Fruit fly (Drosophila melanogaster) whole organism, embryonic: ENCODE measurements around the gene Doa.

Experiments
- Atf6 ChIP-seq: fragments of 200-800 bp; sonication (Bioruptor generic); IDR thresholded peaks from 2 replicates; pipeline ENCODE4 v1.3.6; 2022; ENCODE audit warnings: missing biosample characterization, missing genetic modification characterization
- CG10543 ChIP-seq: fragments of 200-800 bp; sonication (Bioruptor generic); optimal IDR thresholded peaks from 3 replicates; lab custom pipeline; 2017; ENCODE audit warnings: missing biosample characterization, mild to moderate bottlenecking, missing genetic modification characterization, moderate library complexity
- CG10565 ChIP-seq: fragments of 200-800 bp; sonication (Bioruptor generic); optimal IDR thresholded peaks from 3 replicates; lab custom pipeline; 2016; ENCODE audit warnings: missing biosample characterization, mild to moderate bottlenecking, missing genetic modification characterization
- CG10979 ChIP-seq: fragments of 200-800 bp; sonication (Bioruptor generic); optimal IDR thresholded peaks from 2 replicates; lab custom pipeline; 2018; ENCODE audit warnings: missing biosample characterization, mild to moderate bottlenecking, missing genetic modification characterization, moderate library complexity
- CG11247 ChIP-seq: fragments of 200-800 bp; sonication (Bioruptor generic); IDR thresholded peaks from 2 replicates; pipeline ENCODE4 v1.3.6; 2022; ENCODE audit warnings: missing biosample characterization, missing genetic modification characterization
- CG11696 ChIP-seq: fragments of 200-800 bp; sonication (Bioruptor generic); IDR thresholded peaks from 2 replicates; pipeline ENCODE4 v1.3.6; 2022; ENCODE audit warnings: missing biosample characterization, missing genetic modification characterization
- CG12155 ChIP-seq: fragments of 200-800 bp; sonication (Bioruptor generic); optimal IDR thresholded peaks from 3 replicates; lab custom pipeline; 2016; ENCODE audit warnings: missing biosample characterization, missing genetic modification characterization
- CG1602 ChIP-seq: fragments of 200-800 bp; sonication (Bioruptor generic); optimal IDR thresholded peaks from 3 replicates; lab custom pipeline; 2016; ENCODE audit warnings: missing biosample characterization, missing genetic modification characterization
- CG1647 ChIP-seq: fragments of 200-800 bp; sonication (Bioruptor generic); optimal IDR thresholded peaks from 3 replicates; lab custom pipeline; 2016; ENCODE audit warnings: missing biosample characterization, missing genetic modification characterization
- CG16813 ChIP-seq: fragments of 200-800 bp; sonication (Bioruptor generic); IDR thresholded peaks from 3 replicates; pipeline ENCODE4 v1.3.6; 2022; ENCODE audit warnings: missing biosample characterization, missing genetic modification characterization; ENCODE audit not compliant: partially characterized antibody
- CG18619 ChIP-seq: fragments of 200-800 bp; sonication (Bioruptor generic); optimal IDR thresholded peaks from 3 replicates; lab custom pipeline; 2017; ENCODE audit warnings: missing biosample characterization, mild to moderate bottlenecking, missing genetic modification characterization
- CG2120 ChIP-seq: fragments of 200-800 bp; sonication (Bioruptor generic); optimal IDR thresholded peaks from 3 replicates; lab custom pipeline; 2016; ENCODE audit warnings: missing biosample characterization, missing genetic modification characterization
- CG2129 ChIP-seq: fragments of 200-800 bp; sonication (Bioruptor generic); IDR thresholded peaks from 2 replicates; pipeline ENCODE4 v1.3.6; 2022; ENCODE audit warnings: missing biosample characterization, missing genetic modification characterization; ENCODE audit not compliant: partially characterized antibody
- CG2678 ChIP-seq: fragments of 200-800 bp; sonication (Bioruptor generic); optimal IDR thresholded peaks from 3 replicates; lab custom pipeline; 2019; ENCODE audit warnings: missing biosample characterization, mild to moderate bottlenecking, missing genetic modification characterization, moderate library complexity
- CG3065 ChIP-seq: fragments of 200-800 bp; sonication (Bioruptor generic); optimal IDR thresholded peaks from 2 replicates; lab custom pipeline; 2016; ENCODE audit warnings: missing biosample characterization, missing genetic modification characterization
- CG31388 ChIP-seq: fragments of 200-800 bp; sonication (Bioruptor generic); optimal IDR thresholded peaks from 2 replicates; lab custom pipeline; 2016; ENCODE audit warnings: missing biosample characterization, missing genetic modification characterization
- CG3838 ChIP-seq: fragments of 200-800 bp; sonication (Bioruptor generic); optimal IDR thresholded peaks from 3 replicates; lab custom pipeline; 2016; ENCODE audit warnings: missing biosample characterization, missing genetic modification characterization
- CG3847 ChIP-seq: fragments of 200-800 bp; sonication (Bioruptor generic); IDR thresholded peaks from 2 replicates; pipeline ENCODE4 v1.3.6; 2022; ENCODE audit warnings: missing biosample characterization, missing genetic modification characterization
- CG4328 ChIP-seq: fragments of 200-800 bp; sonication (Bioruptor generic); optimal IDR thresholded peaks from 3 replicates; lab custom pipeline; 2017; ENCODE audit warnings: missing biosample characterization, missing genetic modification reagents, missing genetic modification characterization
- CG4404 ChIP-seq: fragments of 200-800 bp; sonication (Bioruptor generic); IDR thresholded peaks from 2 replicates; pipeline ENCODE4 v1.3.6; 2022; ENCODE audit warnings: missing biosample characterization, missing genetic modification characterization
- CG6175 ChIP-seq: fragments of 200-800 bp; sonication (Bioruptor generic); IDR thresholded peaks from 3 replicates; pipeline ENCODE4 v1.3.6; 2022; ENCODE audit warnings: missing biosample characterization, missing genetic modification characterization
- CG6272 ChIP-seq: fragments of 200-800 bp; sonication (Bioruptor generic); IDR thresholded peaks from 2 replicates; pipeline ENCODE4 v1.3.6; 2022; ENCODE audit warnings: missing biosample characterization, missing genetic modification characterization
- CG6654 ChIP-seq: fragments of 200-800 bp; sonication (Bioruptor generic); optimal IDR thresholded peaks from 2 replicates; lab custom pipeline; 2017; ENCODE audit warnings: missing biosample characterization, mild to moderate bottlenecking, missing genetic modification characterization
- CG7556 ChIP-seq: fragments of 200-800 bp; sonication (Bioruptor generic); optimal IDR thresholded peaks from 2 replicates; lab custom pipeline; 2017; ENCODE audit warnings: missing biosample characterization, mild to moderate bottlenecking, missing genetic modification characterization
- CG8478 ChIP-seq: fragments of >200 bp; optimal IDR thresholded peaks from 2 replicates; lab custom pipeline; 2018
- CG8924 ChIP-seq: fragments of 200-800 bp; optimal IDR thresholded peaks from 3 replicates; lab custom pipeline; 2019; ENCODE audit warnings: missing biosample characterization, mild to moderate bottlenecking, missing genetic modification characterization, moderate library complexity
- CG9215 ChIP-seq: fragments of 200-800 bp; sonication (Bioruptor generic); IDR thresholded peaks from 2 replicates; pipeline ENCODE4 v1.3.6; 2022; ENCODE audit warnings: missing biosample characterization, missing genetic modification characterization
- CG9932 ChIP-seq: fragments of 200-800 bp; sonication (Bioruptor generic); IDR thresholded peaks from 2 replicates; pipeline ENCODE4 v1.3.6; 2022; ENCODE audit warnings: missing biosample characterization, missing genetic modification characterization
- E2f2 ChIP-seq: fragments of 200-800 bp; sonication (Bioruptor generic); IDR thresholded peaks from 2 replicates; pipeline ENCODE4 v1.3.6; 2022; ENCODE audit warnings: missing biosample characterization, missing genetic modification characterization
- Hr78 ChIP-seq, 2 experiments: fragments of 200-800 bp in 1 of 2; fragments of >200 bp in 1 of 2; sonication (Bioruptor generic) in 1 of 2; optimal IDR thresholded peaks; 2 replicates each; lab custom pipeline; 2017 to 2019; ENCODE audit warnings: missing biosample characterization in 2 of 2, missing genetic modification characterization in 2 of 2, mild to moderate bottlenecking in 1 of 2, moderate library complexity in 1 of 2
- NC2β ChIP-seq: fragments of 200-800 bp; sonication (Bioruptor generic); optimal IDR thresholded peaks from 2 replicates; lab custom pipeline; 2016; ENCODE audit warnings: missing biosample characterization, missing genetic modification characterization
- Poxn ChIP-seq: fragments of 200-800 bp; sonication (Bioruptor generic); IDR thresholded peaks from 2 replicates; pipeline ENCODE4 v1.3.6; 2022; ENCODE audit warnings: missing biosample characterization, missing genetic modification characterization
- Ptx1 ChIP-seq: fragments of 200-800 bp; sonication (Bioruptor generic); IDR thresholded peaks from 2 replicates; pipeline ENCODE4 v1.3.6; 2022; ENCODE audit warnings: missing biosample characterization, missing genetic modification characterization
- Trl ChIP-seq, 3 experiments: fragments of >200 bp in 2 of 3; fragments of 200-800 bp in 1 of 3; sonication (Bioruptor generic) in 1 of 3; optimal IDR thresholded peaks; 2 replicates in 1 of 3; 3 replicates in 2 of 3; lab custom pipeline; 2016 to 2017; ENCODE audit warnings: missing biosample characterization in 1 of 3, missing genetic modification characterization in 1 of 3
- ac ChIP-seq: fragments of 200-800 bp; sonication (Bioruptor generic); optimal IDR thresholded peaks from 3 replicates; lab custom pipeline; 2017; ENCODE audit warnings: missing biosample characterization, mild to moderate bottlenecking, missing genetic modification characterization
- bbx ChIP-seq: fragments of 200-800 bp; sonication (Bioruptor generic); IDR thresholded peaks from 2 replicates; pipeline ENCODE4 v1.3.6; 2022; ENCODE audit warnings: missing biosample characterization, missing genetic modification characterization; ENCODE audit not compliant: partially characterized antibody
- cg ChIP-seq: fragments of 200-800 bp; sonication (Bioruptor generic); optimal IDR thresholded peaks from 3 replicates; lab custom pipeline; 2019; ENCODE audit warnings: missing biosample characterization, mild to moderate bottlenecking, missing genetic modification characterization, moderate library complexity
- chif ChIP-seq, 2 experiments: fragments of 200-800 bp; sonication (Bioruptor generic); optimal IDR thresholded peaks; 3 replicates each; lab custom pipeline; 2016; ENCODE audit warnings: missing biosample characterization in 2 of 2, missing genetic modification characterization in 2 of 2
- cwo ChIP-seq: fragments of 200-800 bp; sonication (Bioruptor generic); optimal IDR thresholded peaks from 3 replicates; lab custom pipeline; 2017; ENCODE audit warnings: missing biosample characterization, missing genetic modification characterization, mild to moderate bottlenecking, moderate library complexity, missing genetic modification reagents
- dan ChIP-seq: fragments of 200-800 bp; sonication (Bioruptor generic); IDR thresholded peaks from 2 replicates; pipeline ENCODE4 v1.3.6; 2022; ENCODE audit warnings: missing biosample characterization, missing genetic modification characterization
- dmrt11E ChIP-seq: fragments of 200-800 bp; sonication (Bioruptor generic); optimal IDR thresholded peaks from 3 replicates; lab custom pipeline; 2018; ENCODE audit warnings: missing biosample characterization, mild to moderate bottlenecking, missing genetic modification characterization, moderate library complexity
- exex ChIP-seq: fragments of 200-800 bp; sonication (Bioruptor generic); optimal IDR thresholded peaks from 4 replicates; lab custom pipeline; 2018; ENCODE audit warnings: missing biosample characterization, mild to moderate bottlenecking, missing genetic modification characterization, moderate library complexity
- her ChIP-seq: fragments of 200-800 bp; sonication (Bioruptor generic); optimal IDR thresholded peaks from 2 replicates; lab custom pipeline; 2016; ENCODE audit warnings: missing biosample characterization, missing genetic modification characterization
- odd ChIP-seq: fragments of 200-800 bp; sonication (Bioruptor generic); optimal IDR thresholded peaks from 2 replicates; lab custom pipeline; 2017; ENCODE audit warnings: missing biosample characterization, mild to moderate bottlenecking, missing genetic modification characterization
- org-1 ChIP-seq: fragments of 200-800 bp; sonication (Bioruptor generic); optimal IDR thresholded peaks from 2 replicates; lab custom pipeline; 2017; ENCODE audit warnings: missing biosample characterization, missing genetic modification characterization
- pum ChIP-seq: fragments of 200-800 bp; sonication (Bioruptor generic); optimal IDR thresholded peaks from 2 replicates; lab custom pipeline; 2016; ENCODE audit warnings: missing biosample characterization, missing genetic modification characterization
- pzg ChIP-seq: fragments of 200-800 bp; sonication (Bioruptor generic); optimal IDR thresholded peaks from 3 replicates; lab custom pipeline; 2018; ENCODE audit warnings: missing biosample characterization, mild to moderate bottlenecking, missing genetic modification characterization, moderate library complexity
- sim ChIP-seq: fragments of 200-800 bp; sonication (Bioruptor generic); IDR thresholded peaks from 2 replicates; pipeline ENCODE4 v1.3.6; 2022; ENCODE audit warnings: missing biosample characterization, missing genetic modification characterization
- sisA ChIP-seq: fragments of 200-800 bp; sonication (Bioruptor generic); IDR thresholded peaks from 2 replicates; pipeline ENCODE4 v1.3.6; 2022; ENCODE audit warnings: missing biosample characterization, missing genetic modification characterization
- unc-4 ChIP-seq: fragments of 200-800 bp; sonication (Bioruptor generic); IDR thresholded peaks from 2 replicates; pipeline ENCODE4 v1.3.6; 2022; ENCODE audit warnings: missing biosample characterization, missing genetic modification characterization; ENCODE audit not compliant: partially characterized antibody
- usp ChIP-seq: fragments of >200 bp; optimal IDR thresholded peaks from 2 replicates; lab custom pipeline; 2017; ENCODE audit warnings: missing biosample characterization, missing genetic modification characterization
- yki ChIP-seq: fragments of >200 bp; optimal IDR thresholded peaks from 3 replicates; lab custom pipeline; 2018

Doa gene

dm6 chr3R:28911758-28912157 is 23.9 kb downstream of the Doa start (continued):
- TF ChIP-seq cwo (GFP tag; lab: Kevin White, UChicago), result peak; percentile 46
- TF ChIP-seq CG8924 (tag; lab: Kevin White, UChicago), result no peak
- TF ChIP-seq CG3838, result no peak
- peak; percentile 72 for TF ChIP-seq CG6272 (GFP tag; lab: Robert Waterston, UW)
- peak; percentile 78 for TF ChIP-seq CG9932
- TF ChIP-seq CG6654 (GFP tag; lab: Kevin White, UChicago), result peak; percentile 36
- TF ChIP-seq CG10565 (GFP tag; lab: Kevin White, UChicago), result no peak
- TF ChIP-seq CG12155 (GFP tag; lab: Kevin White, UChicago), result peak; percentile 64
- peak; percentile 73 for TF ChIP-seq her
- no peak for TF ChIP-seq Poxn (GFP tag; lab: Robert Waterston, UW)
- TF ChIP-seq NC2β, result peak; percentile 63
- TF ChIP-seq pum (GFP tag; lab: Kevin White, UChicago), result peak; percentile 72
- no peak for TF ChIP-seq usp (GFP tag; lab: Kevin White, UChicago)
- peak; percentile 61 for TF ChIP-seq org-1 (GFP tag; lab: Kevin White, UChicago)
- peak; percentile 6 for TF ChIP-seq CG31388
- TF ChIP-seq odd (GFP tag; lab: Kevin White, UChicago), result peak; percentile 7
- TF ChIP-seq CG4404, result peak; percentile 58
- peak; percentile 51 for TF ChIP-seq CG1647 (GFP tag; lab: Kevin White, UChicago)
- peak; percentile 71 for TF ChIP-seq dmrt11E (tag; lab: Kevin White, UChicago)
- TF ChIP-seq sim (GFP tag; lab: Robert Waterston, UW), result peak; percentile 74
- TF ChIP-seq ac (GFP tag; lab: Kevin White, UChicago), result no peak
- TF ChIP-seq yki, result no peak
- TF ChIP-seq CG3065 (GFP tag; lab: Kevin White, UChicago), result peak; percentile 41
- TF ChIP-seq exex (tag; lab: Kevin White, UChicago), result no peak
- peak; percentile 67 for TF ChIP-seq CG9215 (GFP tag; lab: Robert Waterston, UW)
- TF ChIP-seq CG2678 (tag; lab: Kevin White, UChicago), result no peak
- TF ChIP-seq sisA, result peak; percentile 79
- no peak for TF ChIP-seq bbx (GFP tag; lab: Robert Waterston, UW)
- TF ChIP-seq CG11696, result peak; percentile 67; the same call in 1 of the 2 replicates
- peak; percentile 68 for TF ChIP-seq CG10979 (tag; lab: Kevin White, UChicago)
- peak; percentile 75 for TF ChIP-seq chif (GFP tag; optimal IDR thresholded peaks at IDR 0.05; lab: Kevin White, UChicago)
- no peak for TF ChIP-seq CG8478 (lab: Kevin White, UChicago)
- peak; percentile 82 for TF ChIP-seq Atf6 (GFP tag; lab: Robert Waterston, UW)
- TF ChIP-seq CG16813 (GFP tag; lab: Robert Waterston, UW), result no peak
- no peak for TF ChIP-seq dan (GFP tag; lab: Robert Waterston, UW)
- TF ChIP-seq CG1602 (GFP tag; lab: Kevin White, UChicago), result peak; percentile 60
- TF ChIP-seq CG7556 (GFP tag; lab: Kevin White, UChicago), result peak; percentile 43
- no peak for TF ChIP-seq CG6175 (GFP tag; lab: Robert Waterston, UW)
- peak; percentile 56 for TF ChIP-seq CG18619
- TF ChIP-seq CG2129 (GFP tag; lab: Robert Waterston, UW), result no peak
- TF ChIP-seq CG2120 (GFP tag; lab: Kevin White, UChicago), result peak; percentile 77
- no peak for TF ChIP-seq CG4328 (GFP tag; lab: Kevin White, UChicago)
- no peak for TF ChIP-seq pzg (GFP tag; lab: Kevin White, UChicago)
- peak; percentile 65 for TF ChIP-seq CG11247
- TF ChIP-seq Ptx1 (GFP tag; lab: Robert Waterston, UW), result peak; percentile 86
- TF ChIP-seq CG3847 (GFP tag; lab: Robert Waterston, UW), result peak; percentile 57
- TF ChIP-seq CG10543 (GFP tag; lab: Kevin White, UChicago), result no peak
- no peak for TF ChIP-seq cg
- peak; percentile 51 for TF ChIP-seq E2f2 (GFP tag; lab: Robert Waterston, UW)
- TF ChIP-seq Hr78 (GFP tag; optimal IDR thresholded peaks at IDR 0.05; lab: Kevin White, UChicago), result peak in 1 of 2 experiments; percentile 15
- peak in 1 of 2 experiments; percentile 25 for TF ChIP-seq Trl (optimal IDR thresholded peaks at IDR 0.05; lab: Kevin White, UChicago)
- TF ChIP-seq Trl (GFP tag; optimal IDR thresholded peaks at IDR 0.05; lab: Kevin White, UChicago), result peak; percentile 59
- TF ChIP-seq unc-4 (GFP tag; lab: Robert Waterston, UW), result no peak
